Worm (Caenorhabditis elegans) whole organism, L4/young adult: ENCODE results near the gene F37B12.1.

Experiments
- W03F9.2 ChIP-seq: fragments of 150-350 bp; optimal IDR thresholded peaks from 2 replicates; lab custom pipeline; 2014; ENCODE audit warnings: missing biosample characterization, missing genetic modification characterization
- dao-5 ChIP-seq: sonication (generic microtip); optimal IDR thresholded peaks from 2 replicates; lab custom pipeline; 2016; ENCODE audit warnings: missing genotype, missing genetic modification characterization, moderate library complexity, missing compliant biosample characterization
- him-1 ChIP-seq: sonication (generic microtip); optimal IDR thresholded peaks from 2 replicates; lab custom pipeline; 2016; ENCODE audit warnings: missing genotype, missing genetic modification reagents, missing genetic modification characterization, missing compliant biosample characterization

DNA sequence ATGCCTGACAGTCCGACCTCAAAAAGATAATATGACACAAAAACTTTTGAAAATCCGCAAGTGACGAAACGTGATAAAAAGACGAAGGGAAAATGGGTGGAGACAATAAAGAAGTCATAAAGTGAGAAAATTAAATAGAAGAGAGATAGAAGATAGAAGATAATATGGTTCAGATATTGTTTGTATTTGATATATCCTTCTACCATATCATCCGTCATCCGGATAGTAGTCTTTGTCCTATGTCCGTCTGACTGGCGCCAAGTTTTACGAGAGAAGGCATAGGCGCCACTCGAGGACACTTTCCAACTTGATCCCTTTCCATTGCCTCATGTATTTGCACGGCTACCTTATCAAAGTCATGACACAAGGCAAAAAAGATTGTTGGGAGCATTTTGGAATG is 2.8 kb upstream of the F37B12.1 start:
- TF ChIP-seq him-1 (no peak), W03F9.2 (tag; lab: Kevin White, UChicago) (no peak), dao-5 (tag; lab: Kevin White, UChicago) (no peak)
